Worm (Caenorhabditis elegans) whole organism, L3 larva: Measurements from ENCODE around the gene srw-7.
A peak's percentile ranks its signal among the peaks of the same experiment; 100 is the strongest.

ENCODE experiments used
- R02D3.7 ChIP-seq: fragments of 150-350 bp; optimal IDR thresholded peaks from 2 replicates; lab custom pipeline; 2014; ENCODE audit warnings: missing biosample characterization, missing genetic modification characterization
- ZK546.5 ChIP-seq: sonication (generic microtip); optimal IDR thresholded peaks from 2 replicates; lab custom pipeline; 2017; ENCODE audit warnings: missing biosample characterization, missing genetic modification characterization
- ama-1 ChIP-seq: fragments of 150-350 bp; optimal IDR thresholded peaks from 2 replicates; lab custom pipeline; 2018
- ceh-28 ChIP-seq: fragments of 150-350 bp; optimal IDR thresholded peaks from 2 replicates; lab custom pipeline; 2014; ENCODE audit warnings: missing biosample characterization, missing genetic modification reagents, missing genetic modification characterization
- ceh-9 ChIP-seq: sonication (generic microtip); optimal IDR thresholded peaks from 2 replicates; lab custom pipeline; 2018; ENCODE audit warnings: missing biosample characterization, missing genetic modification characterization
- daf-12 ChIP-seq: fragments of 150-350 bp; optimal IDR thresholded peaks from 2 replicates; lab custom pipeline; 2014; ENCODE audit warnings: missing biosample characterization, missing genetic modification reagents, missing genetic modification characterization
- egl-27 ChIP-seq: sonication (generic microtip); optimal IDR thresholded peaks from 4 replicates; lab custom pipeline; 2017; ENCODE audit warnings: missing biosample characterization, missing genetic modification reagents, missing genetic modification characterization
- egl-5 ChIP-seq: fragments of 150-350 bp; optimal IDR thresholded peaks from 2 replicates; lab custom pipeline; 2017; ENCODE audit warnings: missing biosample characterization, missing genetic modification reagents, missing genetic modification characterization, inconsistent platforms
- elt-2 ChIP-seq: sonication (generic microtip); optimal IDR thresholded peaks from 2 replicates; lab custom pipeline; 2016; ENCODE audit warnings: missing genetic modification reagents, mild to moderate bottlenecking, missing genetic modification characterization, missing compliant biosample characterization
- eor-1 ChIP-seq, 2 experiments: fragments of 150-350 bp; optimal IDR thresholded peaks; 2 replicates each; lab custom pipeline; 2014 to 2018; ENCODE audit warnings: missing biosample characterization in 2 of 2, missing genetic modification characterization in 2 of 2
- fkh-2 ChIP-seq: fragments of 150-350 bp; optimal IDR thresholded peaks from 2 replicates; lab custom pipeline; 2014; ENCODE audit warnings: missing biosample characterization, missing genetic modification reagents, missing genetic modification characterization
- jun-1 ChIP-seq: fragments of 150-350 bp; optimal IDR thresholded peaks from 2 replicates; lab custom pipeline; 2014; ENCODE audit warnings: missing biosample characterization, missing genetic modification reagents, missing genetic modification characterization
- lin-39 ChIP-seq: fragments of 150-350 bp; optimal IDR thresholded peaks from 2 replicates; lab custom pipeline; 2018; ENCODE audit warnings: missing biosample characterization, missing genetic modification reagents, missing genetic modification characterization
- lsy-12 ChIP-seq: sonication (generic microtip); optimal IDR thresholded peaks from 2 replicates; lab custom pipeline; 2016; ENCODE audit warnings: mild to moderate bottlenecking, missing genetic modification characterization, missing compliant biosample characterization
- mml-1 ChIP-seq: fragments of 150-350 bp; sonication (generic microtip); optimal IDR thresholded peaks from 3 replicates; lab custom pipeline; 2014; ENCODE audit warnings: missing biosample characterization, missing genetic modification characterization
- nfya-1 ChIP-seq: sonication (generic microtip); optimal IDR thresholded peaks from 2 replicates; lab custom pipeline; 2017; ENCODE audit warnings: missing genetic modification characterization, mild to moderate bottlenecking, missing compliant biosample characterization, antibody characterized with exemption, moderate library complexity; ENCODE audit not compliant: insufficient read depth
- nhr-237 ChIP-seq: fragments of 150-350 bp; optimal IDR thresholded peaks from 2 replicates; lab custom pipeline; 2014; ENCODE audit warnings: missing biosample characterization, missing genetic modification characterization
- nhr-28 ChIP-seq: fragments of 150-350 bp; optimal IDR thresholded peaks from 2 replicates; lab custom pipeline; 2014; ENCODE audit warnings: missing biosample characterization, missing genetic modification characterization
- nhr-43 ChIP-seq: sonication (generic microtip); optimal IDR thresholded peaks from 2 replicates; lab custom pipeline; 2016; ENCODE audit warnings: mild to moderate bottlenecking, missing genetic modification characterization, missing compliant biosample characterization; ENCODE audit not compliant: poor library complexity, severe bottlenecking
- nhr-67 ChIP-seq: fragments of 150-350 bp; optimal IDR thresholded peaks from 2 replicates; lab custom pipeline; 2014; ENCODE audit warnings: missing biosample characterization, missing genetic modification characterization
- nhr-76 ChIP-seq: fragments of 150-350 bp; sonication (generic microtip); optimal IDR thresholded peaks from 5 replicates; lab custom pipeline; 2014; ENCODE audit warnings: missing biosample characterization, missing genetic modification characterization
- nhr-77 ChIP-seq: fragments of 150-350 bp; optimal IDR thresholded peaks from 2 replicates; lab custom pipeline; 2014; ENCODE audit warnings: missing biosample characterization, missing genetic modification characterization
- pha-4 ChIP-seq: fragments of 150-350 bp; optimal IDR thresholded peaks from 2 replicates; lab custom pipeline; 2014; ENCODE audit warnings: missing biosample characterization, missing genetic modification reagents, missing genetic modification characterization
- pqm-1 ChIP-seq: fragments of 150-350 bp; optimal IDR thresholded peaks from 2 replicates; lab custom pipeline; 2017; ENCODE audit warnings: missing biosample characterization, missing genetic modification characterization, inconsistent platforms
- sea-2 ChIP-seq: fragments of 150-350 bp; sonication (generic microtip); optimal IDR thresholded peaks from 4 replicates; lab custom pipeline; 2014; ENCODE audit warnings: missing biosample characterization, missing genetic modification reagents, missing genetic modification characterization
- skn-1 ChIP-seq: fragments of 150-350 bp; optimal IDR thresholded peaks from 2 replicates; lab custom pipeline; 2014; ENCODE audit warnings: missing biosample characterization, missing genetic modification characterization
- tbx-2 ChIP-seq: sonication (generic microtip); optimal IDR thresholded peaks from 2 replicates; lab custom pipeline; 2016; ENCODE audit warnings: mild to moderate bottlenecking, missing genetic modification characterization, missing compliant biosample characterization
- unc-39 ChIP-seq: sonication (generic microtip); optimal IDR thresholded peaks from 4 replicates; lab custom pipeline; 2017; ENCODE audit warnings: missing biosample characterization, missing genetic modification characterization

The srw-7 gene

ce11 chrV:3825190-3825589 is 19.1 kb downstream of the srw-7 start:
- TF ChIP-seq lin-39 (tag; lab: Kevin White, UChicago) (peak; percentile 17), ZK546.5 (tag; lab: Kevin White, UChicago) (no peak)

ce11 chrV:3831616-3832015 is 25.6 kb downstream of the srw-7 start, which contains the start of gene H10D18.5:
Gene H10D18.5, minus strand, starts transcription at chrV:3831716.
- no peak for TF ChIP-seq nhr-28 (tag; lab: Kevin White, UChicago)
- no peak for TF ChIP-seq ceh-9
- no peak for TF ChIP-seq egl-5 (tag; lab: Kevin White, UChicago)
- no peak for TF ChIP-seq eor-1 (tag; optimal IDR thresholded peaks at IDR 0.05; lab: Kevin White, UChicago)
- TF ChIP-seq nhr-43 = no peak
- no peak for TF ChIP-seq daf-12 (tag; lab: Kevin White, UChicago)

- TF ChIP-seq nhr-237 (tag; lab: Kevin White, UChicago) = no peak
- no peak for TF ChIP-seq fkh-2 (tag; lab: Kevin White, UChicago)
- no peak for TF ChIP-seq nhr-43
- TF ChIP-seq lin-39 (tag; lab: Kevin White, UChicago) = no peak
- no peak for TF ChIP-seq tbx-2 (tag; lab: Kevin White, UChicago)
- no peak for TF ChIP-seq daf-12 (tag; lab: Kevin White, UChicago)
- no peak for TF ChIP-seq ceh-28 (tag; lab: Kevin White, UChicago)
- TF ChIP-seq nfya-1 (tag; lab: Kevin White, UChicago) = no peak
- TF ChIP-seq egl-27 = no peak
- TF ChIP-seq sea-2 (GFP tag; lab: Kevin White, UChicago) = no peak
Observed at ce11 chrV:3832103-3832502, 26.0 kb downstream of the srw-7 start.

- TF ChIP-seq nhr-67 (tag; lab: Kevin White, UChicago) (no peak), pha-4 (tag; lab: Kevin White, UChicago) (no peak), nfya-1 (tag; lab: Kevin White, UChicago) (peak; percentile 55), mml-1 (tag; lab: Kevin White, UChicago) (no peak)
Observed at ce11 chrV:3832661-3833060, 26.6 kb downstream of the srw-7 start.

ce11 chrV:3841462-3841861 is 35.4 kb downstream of the srw-7 start:
- no peak for TF ChIP-seq lsy-12 (tag; lab: Kevin White, UChicago)
- TF ChIP-seq pqm-1 (tag; lab: Kevin White, UChicago) = peak; percentile 20
- TF ChIP-seq, all 47 proteins: peak for 1

- TF ChIP-seq ama-1 (no peak), egl-27 (no peak), pqm-1 (tag; lab: Kevin White, UChicago) (peak; percentile 85), elt-2 (peak; percentile 7), skn-1 (tag; lab: Kevin White, UChicago) (no peak), nhr-67 (tag; lab: Kevin White, UChicago) (no peak)
Observed at ce11 chrV:3843926-3844325, 37.9 kb downstream of the srw-7 start, which contains the start of gene ugt-32. Gene ugt-32, minus strand, starts transcription at chrV:3844007.

- TF ChIP-seq unc-39 (tag; lab: Kevin White, UChicago) (no peak), nhr-67 (tag; lab: Kevin White, UChicago) (no peak), nhr-43 (no peak), nhr-76 (no peak), elt-2 (no peak), nhr-77 (tag; lab: Kevin White, UChicago) (no peak), pha-4 (tag; lab: Kevin White, UChicago) (no peak)
Observed at ce11 chrV:3847268-3847667, 41.2 kb downstream of the srw-7 start, which contains the start of gene nhr-185. Gene nhr-185, minus strand, starts transcription at chrV:3847368.

ce11 chrV:3851760-3852159 is 45.7 kb downstream of the srw-7 start:
- TF ChIP-seq jun-1 = peak; percentile 26
- TF ChIP-seq R02D3.7 = no peak
- TF ChIP-seq elt-2 = peak; percentile 81
- peak; percentile 19 for TF ChIP-seq pha-4 (tag; lab: Kevin White, UChicago)
- peak; percentile 79 for TF ChIP-seq pqm-1 (tag; lab: Kevin White, UChicago)
